Fruit fly (Drosophila melanogaster) whole organism, embryonic: ENCODE data around the gene Helz.

Experiments used
- Awh ChIP-seq: fragments of 200-800 bp; sonication (Bioruptor generic); IDR thresholded peaks from 2 replicates; pipeline ENCODE4, ENCODE4 v1.3.6; 2022; ENCODE audit warnings: missing biosample characterization, missing genetic modification characterization
- CG14441 ChIP-seq: fragments of 200-800 bp; sonication (Bioruptor generic); IDR thresholded peaks from 2 replicates; pipeline ENCODE4 v1.3.6; 2022; ENCODE audit warnings: missing biosample characterization, missing genetic modification characterization
- MBD-R2 ChIP-seq: fragments of 200-800 bp; sonication (Bioruptor generic); IDR thresholded peaks from 2 replicates; pipeline ENCODE4 v1.3.6; 2022; ENCODE audit warnings: missing biosample characterization, missing genetic modification characterization

- TF ChIP-seq CG14441 (GFP tag; lab: Robert Waterston, UW) (no peak), Awh (GFP tag; lab: Robert Waterston, UW) (no peak), MBD-R2 (GFP tag; lab: Robert Waterston, UW) (no peak)
These were observed 6.9 kb upstream of the Helz start for dm6 chr3L:14782626-14783362.
